Worm (Caenorhabditis elegans) whole organism, late embryonic: ENCODE measurements around the gene H43I07.4.

Source experiments
- C38D4.7 ChIP-seq: fragments of 200-800 bp; sonication (Bioruptor generic); optimal IDR thresholded peaks from 2 replicates; lab custom pipeline; 2018; ENCODE audit warnings: mild to moderate bottlenecking, missing genetic modification characterization, moderate library complexity, missing compliant biosample characterization
- ceh-9 ChIP-seq: sonication (generic microtip); optimal IDR thresholded peaks from 2 replicates; lab custom pipeline; 2016; ENCODE audit warnings: mild to moderate bottlenecking, missing genetic modification characterization, inconsistent platforms, missing compliant biosample characterization
- nhr-11 ChIP-seq: fragments of 150-350 bp; optimal IDR thresholded peaks from 2 replicates; lab custom pipeline; 2014; ENCODE audit warnings: missing biosample characterization, missing genetic modification characterization
- pqm-1 ChIP-seq: sonication (generic microtip); optimal IDR thresholded peaks from 2 replicates; lab custom pipeline; 2016; ENCODE audit warnings: missing genetic modification characterization, missing compliant biosample characterization
- unc-42 ChIP-seq: sonication (generic microtip); optimal IDR thresholded peaks from 2 replicates; lab custom pipeline; 2016; ENCODE audit warnings: missing genotype, missing genetic modification characterization, missing compliant biosample characterization
- unc-55 ChIP-seq: sonication (generic microtip); optimal IDR thresholded peaks from 2 replicates; lab custom pipeline; 2017; ENCODE audit warnings: missing biosample characterization, missing genetic modification reagents, missing genetic modification characterization
- zip-5 ChIP-seq: sonication (generic microtip); optimal IDR thresholded peaks from 2 replicates; lab custom pipeline; 2016; ENCODE audit warnings: missing genetic modification characterization, missing compliant biosample characterization

DNA sequence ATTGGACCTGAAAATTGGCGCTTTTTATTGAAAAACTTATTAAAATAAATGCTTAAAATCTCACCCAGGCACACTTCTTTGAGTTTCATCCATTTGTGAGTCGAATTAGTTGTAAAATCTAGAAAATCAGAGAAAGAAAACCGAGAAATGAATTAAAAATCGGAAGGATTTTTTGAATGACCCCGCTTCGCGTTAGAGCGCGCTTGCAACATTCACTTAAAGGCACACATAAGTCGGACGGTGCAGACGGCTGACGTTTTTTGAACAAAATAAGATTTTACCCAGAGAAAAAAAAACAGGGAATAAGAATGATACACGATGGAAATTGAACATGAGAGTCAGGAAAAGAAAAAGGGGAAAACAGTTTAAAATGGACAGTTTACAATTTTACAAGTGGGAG lies 46.3 kb upstream of the H43I07.4 start:
- TF ChIP-seq ceh-9 (tag; lab: Kevin White, UChicago) (no peak), unc-42 (tag; lab: Kevin White, UChicago) (no peak), nhr-11 (tag; lab: Kevin White, UChicago) (no peak), unc-55 (no peak), pqm-1 (tag; lab: Kevin White, UChicago) (no peak), C38D4.7 (no peak), zip-5 (tag; lab: Kevin White, UChicago) (no peak)
